Fruit fly (Drosophila melanogaster): Measurements from ENCODE around the gene CG43165.
A peak's percentile ranks its signal among the peaks of the same experiment; 100 is the strongest.

The CG43165 gene

DNA sequence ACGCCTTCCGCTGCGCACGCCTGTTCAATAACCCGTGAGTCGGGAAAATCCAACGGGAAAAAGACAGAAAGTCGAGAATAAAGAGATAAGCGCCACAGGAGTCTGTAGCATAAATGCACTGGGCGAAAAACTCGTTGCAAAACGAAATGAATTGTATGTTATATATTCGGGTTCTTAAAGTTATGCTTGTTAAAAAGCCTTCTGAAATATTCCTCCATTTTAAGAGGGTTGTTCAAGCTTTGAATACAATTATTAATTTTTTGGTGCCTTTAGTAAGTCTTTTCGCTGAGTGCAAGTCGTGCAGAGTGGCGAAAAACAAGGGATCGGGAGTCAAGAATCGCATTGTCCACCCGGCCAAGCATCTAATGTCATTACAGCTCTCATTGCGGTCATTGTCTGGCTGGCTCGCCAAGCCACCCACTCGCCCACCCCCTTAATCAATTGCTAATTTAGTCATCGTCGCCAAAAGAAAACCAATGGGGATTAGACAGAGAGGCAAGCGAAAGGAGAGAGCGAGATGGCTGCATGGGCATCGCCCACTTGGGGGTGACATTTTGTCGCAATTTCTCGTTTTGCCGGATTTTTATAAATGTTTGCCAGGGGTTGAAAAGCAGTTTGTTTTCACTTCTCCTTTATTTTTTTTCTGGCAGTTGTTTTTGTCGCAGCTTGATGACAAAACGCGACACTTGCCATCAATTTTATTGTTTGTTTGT lies 9.5 kb downstream of the CG43165 start:
- no peak for TF ChIP-seq CG11902 (GFP tag; optimal IDR thresholded peaks at IDR 0.05)
- peak; percentile 34 for TF ChIP-seq svp (GFP tag)

DNA sequence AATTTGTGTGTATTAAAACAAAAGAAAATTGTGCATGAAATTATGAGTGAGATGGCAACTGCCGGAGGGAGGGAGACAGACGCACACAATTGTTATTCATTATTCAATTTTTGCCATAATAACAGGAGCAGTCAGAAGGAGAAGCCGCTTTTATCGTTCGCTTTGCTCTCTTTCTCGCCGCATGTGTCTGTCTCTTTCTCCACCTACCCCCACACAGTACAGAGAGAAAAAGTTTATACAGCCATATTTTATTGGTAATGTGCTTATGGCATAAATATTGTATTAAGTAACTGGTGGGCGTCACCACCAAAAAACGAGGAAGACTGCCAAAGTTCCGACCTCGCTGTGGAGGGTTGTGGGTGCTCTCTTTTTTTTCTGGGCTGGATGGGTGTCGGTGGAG lies 12.3 kb downstream of the CG43165 start:
- no peak for TF ChIP-seq Met (GFP tag; optimal IDR thresholded peaks at IDR 0.05)
- TF ChIP-seq CG16779 (tag; optimal IDR thresholded peaks at IDR 0.05): no peak
- TF ChIP-seq salr (GFP tag; optimal IDR thresholded peaks at IDR 0.05): no peak
- TF ChIP-seq CG3032 (tag; optimal IDR thresholded peaks at IDR 0.05): no peak
- no peak for TF ChIP-seq CG1621 (tag; optimal IDR thresholded peaks at IDR 0.05)
- TF ChIP-seq Eip78C (GFP tag): no peak
- no peak for TF ChIP-seq ss (GFP tag; optimal IDR thresholded peaks at IDR 0.05)
- no peak for TF ChIP-seq CG32006 (GFP tag; optimal IDR thresholded peaks at IDR 0.05)
- no peak for TF ChIP-seq CG11762 (GFP tag; optimal IDR thresholded peaks at IDR 0.05; ENCODE audit: insufficient read depth)

DNA sequence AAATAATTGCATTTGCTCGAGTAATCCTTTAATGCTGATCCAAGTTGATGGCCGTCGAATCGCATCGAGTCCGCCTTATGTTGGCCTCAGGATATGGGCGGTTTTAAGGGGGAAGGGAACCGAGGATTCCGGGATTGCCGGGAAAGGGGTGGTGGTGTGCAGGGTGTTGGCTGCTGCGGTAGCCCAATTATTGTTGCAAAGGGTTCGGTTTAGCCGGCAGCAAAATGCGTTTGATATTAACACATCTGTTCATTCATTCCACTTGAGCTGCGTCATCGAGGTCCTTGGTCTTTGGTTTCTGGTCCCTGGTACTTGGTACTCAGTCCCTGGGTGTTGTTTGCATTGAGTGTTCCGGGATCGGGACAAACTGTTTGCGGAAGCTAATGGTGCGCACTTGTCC lies 13.5 kb downstream of the CG43165 start:
- no peak for TF ChIP-seq net (GFP tag; optimal IDR thresholded peaks at IDR 0.05)
- no peak for TF ChIP-seq CG8119 (GFP tag; IDR thresholded peaks at IDR 0.05)
- TF ChIP-seq acj6 (GFP tag; optimal IDR thresholded peaks at IDR 0.05): no peak
- no peak for TF ChIP-seq CG10669 (GFP tag; optimal IDR thresholded peaks at IDR 0.05)
- TF ChIP-seq Ets96B (tag; optimal IDR thresholded peaks at IDR 0.05): no peak
- no peak for TF ChIP-seq Eip75B (GFP tag; optimal IDR thresholded peaks at IDR 0.05)
- no peak for TF ChIP-seq dsx (GFP tag; optimal IDR thresholded peaks at IDR 0.05; ENCODE audit: poor library complexity, severe bottlenecking)
- no peak for TF ChIP-seq CG34406 (GFP tag; optimal IDR thresholded peaks at IDR 0.05)

DNA sequence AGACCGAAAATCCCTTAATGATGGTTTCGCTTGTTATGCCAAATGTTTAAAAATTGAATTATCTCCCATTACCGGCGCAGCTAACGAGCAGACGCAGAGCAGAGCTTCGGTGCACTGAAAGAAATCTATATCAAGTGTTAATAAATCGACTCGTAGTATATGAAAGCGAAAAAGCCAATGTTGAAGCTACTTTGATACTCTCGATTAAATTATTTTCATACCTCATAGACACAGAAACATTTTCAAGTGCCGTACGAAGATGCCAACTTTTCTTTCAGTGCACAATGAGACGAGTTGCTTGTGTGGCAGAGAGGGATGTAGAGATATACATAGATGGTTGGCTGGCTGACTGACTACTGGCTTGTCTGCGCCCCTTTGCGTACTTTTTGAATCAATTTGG lies 19.1 kb downstream of the CG43165 start:
- no peak for TF ChIP-seq Hr39 (GFP tag; optimal IDR thresholded peaks at IDR 0.05)
- TF ChIP-seq svp (GFP tag): peak; percentile 29

DNA sequence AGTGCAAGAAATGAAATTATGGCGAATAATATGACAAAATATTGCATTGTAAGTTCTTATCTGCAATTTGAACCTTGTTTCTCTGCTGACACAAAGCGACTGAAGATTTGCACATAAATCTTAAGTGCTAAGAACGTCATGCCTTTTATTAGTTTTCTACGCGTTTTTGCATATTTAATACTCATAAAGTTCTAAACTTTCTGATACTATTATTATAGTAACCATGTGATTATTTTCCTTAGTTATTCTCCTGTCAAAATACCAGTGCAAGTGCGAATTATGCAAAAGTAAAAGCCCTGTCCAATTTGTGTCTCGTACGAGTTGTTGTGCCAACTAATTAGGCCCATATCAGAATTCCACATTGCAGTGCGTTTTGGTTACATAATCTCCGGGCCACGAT lies 24.3 kb downstream of the CG43165 start, which contains the start of gene Sfp24Bc:
Gene Sfp24Bc, minus strand, starts transcription at position 101 of the 400 bp plus-strand sequence.
- no peak for TF ChIP-seq CG6854 (GFP tag; optimal IDR thresholded peaks at IDR 0.05)
- peak; percentile 40 for TF ChIP-seq svp (GFP tag)

DNA sequence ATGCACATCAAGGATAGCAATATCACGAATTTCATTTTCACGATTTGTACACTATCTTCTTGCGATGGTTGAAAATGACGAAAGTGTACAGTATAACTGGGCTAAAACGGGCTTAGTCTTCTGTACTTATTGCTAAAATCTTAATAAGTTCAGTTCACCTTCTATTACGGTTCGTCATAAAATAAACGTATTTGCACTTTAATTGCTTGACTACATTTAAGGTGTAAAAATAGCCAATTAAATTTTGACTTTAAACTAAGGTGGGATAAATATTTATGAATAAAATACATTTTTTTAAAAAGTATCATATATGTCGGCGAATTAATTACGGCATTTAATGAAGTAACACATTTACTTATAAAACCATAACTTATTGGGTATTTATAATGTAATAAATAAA lies 25.1 kb downstream of the CG43165 start, which contains the start of gene Sfp24Bb:
Gene Sfp24Bb, minus strand, starts transcription at position 101 of the 400 bp plus-strand sequence.
- TF ChIP-seq CG6276 (GFP tag; optimal IDR thresholded peaks at IDR 0.05): no peak
- TF ChIP-seq Hr38 (GFP tag; optimal IDR thresholded peaks at IDR 0.05): no peak
- no peak for TF ChIP-seq CG6808 (GFP tag; optimal IDR thresholded peaks at IDR 0.05)
- no peak for TF ChIP-seq Blimp-1 (GFP tag; optimal IDR thresholded peaks at IDR 0.05)
- TF ChIP-seq CG11902 (GFP tag; optimal IDR thresholded peaks at IDR 0.05): no peak
- no peak for TF ChIP-seq CG31627 (GFP tag; optimal IDR thresholded peaks at IDR 0.05)

DNA sequence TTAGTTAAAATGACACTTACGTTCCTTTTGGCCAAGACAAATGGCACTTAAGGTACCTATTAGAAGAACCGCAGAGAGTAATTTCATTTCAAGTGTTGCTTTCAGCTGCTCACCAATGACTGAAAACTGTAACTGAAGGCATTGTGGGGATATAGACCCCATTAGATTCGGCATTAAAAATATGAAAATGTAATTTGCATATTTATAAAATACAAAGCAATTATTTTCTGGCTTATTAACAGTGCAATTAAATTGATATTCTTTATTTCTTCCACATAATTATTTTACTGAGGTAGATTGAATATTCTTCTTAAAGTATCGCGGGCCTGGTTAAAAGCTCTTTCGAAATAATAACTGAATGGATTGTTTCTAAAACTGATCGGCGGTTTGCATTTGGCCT lies 25.8 kb downstream of the CG43165 start, which contains the start of gene Sfp24Bd:
Gene Sfp24Bd, minus strand, starts transcription at position 101 of the 400 bp plus-strand sequence.
- no peak for TF ChIP-seq svp (GFP tag)
- TF ChIP-seq CG1621 (tag; optimal IDR thresholded peaks at IDR 0.05): no peak
- no peak for TF ChIP-seq spab (GFP tag; optimal IDR thresholded peaks at IDR 0.05)
- TF ChIP-seq CG34406 (GFP tag; optimal IDR thresholded peaks at IDR 0.05): no peak
- TF ChIP-seq CG8632 (GFP tag; optimal IDR thresholded peaks at IDR 0.05): no peak
- no peak for TF ChIP-seq vri (GFP tag; optimal IDR thresholded peaks at IDR 0.05)
